Worm (Caenorhabditis elegans) whole organism, midembryonic: Measurements from ENCODE around the gene fbxb-63.
A peak's percentile ranks its signal among the peaks of the same experiment; 100 is the strongest.

ENCODE experiments used
- T22C8.4 ChIP-seq: fragments of 200-800 bp; sonication (Bioruptor generic); IDR thresholded peaks from 2 replicates; pipeline ENCODE4 v1.3.6; 2022; ENCODE audit warnings: missing genetic modification characterization, missing compliant biosample characterization
- flt-1 ChIP-seq: fragments of 200-800 bp; sonication (Bioruptor generic); IDR thresholded peaks from 2 replicates; pipeline ENCODE4 v1.3.6; 2022; ENCODE audit warnings: missing genetic modification characterization, missing compliant biosample characterization
- klf-2 ChIP-seq: fragments of 200-800 bp; sonication (Bioruptor generic); conservative IDR thresholded peaks from 2 replicates; pipeline ENCODE4 v1.3.6; 2022; ENCODE audit warnings: missing genetic modification reagents, missing genetic modification characterization, missing compliant biosample characterization
- med-1 ChIP-seq: sonication (generic microtip); optimal IDR thresholded peaks from 2 replicates; lab custom pipeline; 2017; ENCODE audit warnings: missing genetic modification characterization, mild to moderate bottlenecking, missing compliant biosample characterization, antibody characterized with exemption, missing genetic modification reagents; ENCODE audit not compliant: insufficient read depth
- ref-1 ChIP-seq: fragments of 200-800 bp; sonication (Bioruptor generic); conservative IDR thresholded peaks from 2 replicates; pipeline ENCODE4 v1.3.6; 2022; ENCODE audit warnings: missing genetic modification reagents, missing genetic modification characterization, missing compliant biosample characterization
- tab-1 ChIP-seq: fragments of 200-800 bp; sonication (Bioruptor generic); IDR thresholded peaks from 2 replicates; pipeline ENCODE4 v1.3.6; 2022; ENCODE audit warnings: missing genetic modification characterization, missing compliant biosample characterization
- ztf-23 ChIP-seq: fragments of 200-800 bp; sonication (Bioruptor generic); IDR thresholded peaks from 2 replicates; pipeline ENCODE4 v1.3.6; 2022; ENCODE audit warnings: missing genetic modification reagents, missing genetic modification characterization, missing compliant biosample characterization
- ztf-29 ChIP-seq: fragments of 200-800 bp; sonication (Bioruptor generic); IDR thresholded peaks from 2 replicates; pipeline ENCODE4 v1.3.6; 2022; ENCODE audit warnings: missing genetic modification reagents, missing genetic modification characterization, missing compliant biosample characterization

DNA sequence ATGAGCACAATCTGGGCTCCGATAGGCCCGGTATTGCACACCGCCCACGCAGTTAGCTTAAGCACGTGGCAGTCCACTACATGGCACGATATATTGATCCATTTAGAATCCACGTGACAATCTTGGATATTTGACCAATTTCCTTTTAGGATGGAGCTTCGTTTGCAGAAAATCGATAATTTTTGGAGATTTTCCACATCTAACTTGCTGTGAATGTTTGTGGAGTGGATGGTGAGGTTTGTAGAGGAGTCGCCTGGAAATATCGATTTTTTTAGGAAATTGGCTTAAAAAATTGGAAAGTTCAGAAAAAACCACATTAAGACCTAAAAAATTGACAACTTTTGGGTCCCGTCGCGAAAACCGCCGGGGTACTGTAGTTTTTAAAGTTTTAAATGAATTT is 33.8 kb upstream of the fbxb-63 start:
- TF ChIP-seq ztf-23 (GFP tag; lab: Robert Waterston, UW) = no peak
- peak; percentile 64 for TF ChIP-seq T22C8.4
- TF ChIP-seq tab-1 (GFP tag; lab: Robert Waterston, UW) = no peak
- no peak for TF ChIP-seq med-1 (GFP tag; lab: Kevin White, UChicago)
- no peak for TF ChIP-seq klf-2 (GFP tag; lab: Robert Waterston, UW)
- no peak for TF ChIP-seq flt-1
- no peak for TF ChIP-seq ztf-29 (GFP tag; lab: Robert Waterston, UW)
- TF ChIP-seq ref-1 (GFP tag; lab: Robert Waterston, UW) = no peak
